Worm (Caenorhabditis elegans) whole organism, L4 larva: ENCODE measurements around the gene C02B8.6.

ENCODE experiments used
- D1046.2 ChIP-seq: fragments of 200-800 bp; sonication (Bioruptor generic); IDR thresholded peaks from 2 replicates; pipeline ENCODE4 v1.3.6; 2022; ENCODE audit warnings: missing genetic modification characterization, missing compliant biosample characterization
- F10B5.3 ChIP-seq: sonication (generic microtip); optimal IDR thresholded peaks from 2 replicates; lab custom pipeline; 2016; ENCODE audit warnings: mild to moderate bottlenecking, missing genetic modification characterization, missing compliant biosample characterization
- F37D6.2 ChIP-seq: sonication (generic microtip); optimal IDR thresholded peaks from 2 replicates; lab custom pipeline; 2016; ENCODE audit warnings: mild to moderate bottlenecking, missing genetic modification characterization, missing compliant biosample characterization
- T26A8.4 ChIP-seq: fragments of 200-800 bp; sonication (Bioruptor generic); IDR thresholded peaks from 2 replicates; pipeline ENCODE4 v1.3.6; 2022; ENCODE audit warnings: missing genetic modification characterization, missing compliant biosample characterization
- Y5F2A.4 ChIP-seq: fragments of 200-800 bp; sonication (Bioruptor generic); optimal IDR thresholded peaks from 2 replicates; lab custom pipeline; 2018; ENCODE audit warnings: mild to moderate bottlenecking, missing genetic modification characterization, missing compliant biosample characterization
- Y75B8A.6 ChIP-seq: fragments of 200-800 bp; sonication (Bioruptor generic); IDR thresholded peaks from 2 replicates; pipeline ENCODE4 v1.3.6; 2022; ENCODE audit warnings: missing genetic modification reagents, missing genetic modification characterization, missing compliant biosample characterization
- aha-1 ChIP-seq: fragments of 150-350 bp; peaks from one replicate; lab custom pipeline; 2014; ENCODE audit warnings: missing biosample characterization, missing genetic modification characterization
- attf-4 ChIP-seq: sonication (generic microtip); optimal IDR thresholded peaks from 3 replicates; lab custom pipeline; 2017; ENCODE audit warnings: missing biosample characterization, missing genetic modification characterization
- ceh-20 ChIP-seq: fragments of 200-800 bp; sonication (Bioruptor generic); IDR thresholded peaks from 2 replicates; pipeline ENCODE4 v1.3.6; 2022; ENCODE audit warnings: missing genetic modification reagents, missing genetic modification characterization, missing compliant biosample characterization
- ceh-28 ChIP-seq: fragments of 150-350 bp; optimal IDR thresholded peaks from 2 replicates; lab custom pipeline; 2014; ENCODE audit warnings: missing biosample characterization, missing genetic modification reagents, missing genetic modification characterization
- ceh-44 ChIP-seq: fragments of 200-800 bp; sonication (Bioruptor generic); IDR thresholded peaks from 2 replicates; pipeline ENCODE4 v1.3.6; 2022; ENCODE audit warnings: missing genetic modification reagents, missing genetic modification characterization, missing compliant biosample characterization
- ces-1 ChIP-seq: fragments of 150-350 bp; sonication (generic microtip); optimal IDR thresholded peaks from 4 replicates; lab custom pipeline; 2014; ENCODE audit warnings: missing biosample characterization, missing genetic modification reagents, missing genetic modification characterization
- ctbp-1 ChIP-seq: fragments of 200-800 bp; sonication (Bioruptor generic); IDR thresholded peaks from 2 replicates; pipeline ENCODE4 v1.3.6; 2022; ENCODE audit warnings: missing genetic modification reagents, missing genetic modification characterization, missing compliant biosample characterization
- daf-19 ChIP-seq: fragments of 200-800 bp; sonication (Bioruptor generic); conservative IDR thresholded peaks from 2 replicates; pipeline ENCODE4 v1.3.6; 2022; ENCODE audit warnings: missing genetic modification characterization, missing compliant biosample characterization
- dmd-6 ChIP-seq: fragments of 200-800 bp; sonication (Bioruptor generic); IDR thresholded peaks from 2 replicates; pipeline ENCODE4 v1.3.6; 2022; ENCODE audit warnings: missing genetic modification reagents, missing genetic modification characterization, missing compliant biosample characterization
- dve-1 ChIP-seq: sonication (generic microtip); optimal IDR thresholded peaks from 2 replicates; lab custom pipeline; 2017; ENCODE audit warnings: antibody characterized with exemption, mild to moderate bottlenecking, missing genetic modification characterization, missing compliant biosample characterization; ENCODE audit not compliant: insufficient read depth
- egl-43 ChIP-seq: fragments of 200-800 bp; sonication (Bioruptor generic); IDR thresholded peaks from 2 replicates; pipeline ENCODE4 v1.3.6; 2022; ENCODE audit warnings: missing genetic modification reagents, missing genetic modification characterization, missing compliant biosample characterization
- fkh-10 ChIP-seq: fragments of 150-350 bp; optimal IDR thresholded peaks from 2 replicates; lab custom pipeline; 2014; ENCODE audit warnings: missing biosample characterization, missing genetic modification reagents, missing genetic modification characterization
- gei-8 ChIP-seq: fragments of 200-800 bp; sonication (Bioruptor generic); optimal IDR thresholded peaks from 2 replicates; lab custom pipeline; 2018; ENCODE audit warnings: mild to moderate bottlenecking, missing genetic modification characterization, missing compliant biosample characterization
- hif-1 ChIP-seq, 2 experiments: sonication (generic microtip); optimal IDR thresholded peaks; 2 replicates each; lab custom pipeline; 2016 to 2017; ENCODE audit warnings: missing compliant biosample characterization in 2 of 2, missing genetic modification characterization in 2 of 2, missing genetic modification reagents in 2 of 2, missing genotype in 2 of 2, mild to moderate bottlenecking in 1 of 2
- hlh-11 ChIP-seq: fragments of 200-800 bp; sonication (Bioruptor generic); optimal IDR thresholded peaks from 2 replicates; lab custom pipeline; 2018; ENCODE audit warnings: mild to moderate bottlenecking, missing genetic modification characterization, missing compliant biosample characterization
- hlh-30 ChIP-seq: sonication (generic microtip); optimal IDR thresholded peaks from 2 replicates; lab custom pipeline; 2017; ENCODE audit warnings: antibody characterized with exemption, mild to moderate bottlenecking, missing genetic modification characterization, missing compliant biosample characterization; ENCODE audit not compliant: insufficient read depth
- hmg-1.1 ChIP-seq: fragments of 200-800 bp; sonication (Bioruptor generic); IDR thresholded peaks from 2 replicates; pipeline ENCODE4 v1.3.6; 2022; ENCODE audit warnings: missing genetic modification reagents, missing genetic modification characterization, missing compliant biosample characterization
- lim-7 ChIP-seq: fragments of 200-800 bp; sonication (Bioruptor generic); IDR thresholded peaks from 2 replicates; pipeline ENCODE4 v1.3.6; 2022; ENCODE audit warnings: missing genetic modification characterization, missing compliant biosample characterization
- lin-15B ChIP-seq: fragments of 150-350 bp; sonication (generic microtip); optimal IDR thresholded peaks from 3 replicates; lab custom pipeline; 2014; ENCODE audit warnings: missing biosample characterization, missing genetic modification characterization
- lin-29 ChIP-seq: fragments of 200-800 bp; sonication (Bioruptor generic); IDR thresholded peaks from 2 replicates; pipeline ENCODE4 v1.3.6; 2022; ENCODE audit warnings: missing genetic modification reagents, missing genetic modification characterization, missing compliant biosample characterization
- lin-39 ChIP-seq: fragments of 150-350 bp; optimal IDR thresholded peaks from 2 replicates; lab custom pipeline; 2014; ENCODE audit warnings: missing biosample characterization, missing genetic modification reagents, missing genetic modification characterization
- lir-3 ChIP-seq: sonication (generic microtip); optimal IDR thresholded peaks from 2 replicates; lab custom pipeline; 2016; ENCODE audit warnings: mild to moderate bottlenecking, missing genetic modification characterization, missing compliant biosample characterization
- lsy-2 ChIP-seq, 2 experiments: fragments of 150-350 bp in 1 of 2; sonication (generic microtip) in 1 of 2; optimal IDR thresholded peaks; 2 replicates each; lab custom pipeline; 2014 to 2017; ENCODE audit warnings: missing biosample characterization in 2 of 2, missing genetic modification characterization in 2 of 2
- madf-5 ChIP-seq, 2 experiments: fragments of 200-800 bp; sonication (Bioruptor generic); IDR thresholded peaks; 2 replicates each; pipeline ENCODE4 v1.3.6; 2022; ENCODE audit warnings: missing compliant biosample characterization in 2 of 2, missing genetic modification characterization in 2 of 2
- madf-9 ChIP-seq: fragments of 200-800 bp; sonication (Bioruptor generic); conservative IDR thresholded peaks from 2 replicates; pipeline ENCODE4 v1.3.6; 2022; ENCODE audit warnings: missing genetic modification reagents, missing genetic modification characterization, missing compliant biosample characterization
- mdl-1 ChIP-seq, 2 experiments: fragments of 150-350 bp in 1 of 2; sonication (generic microtip) in 1 of 2; optimal IDR thresholded peaks; 2 replicates each; lab custom pipeline; 2014 to 2017; ENCODE audit warnings: missing biosample characterization in 2 of 2, missing genetic modification characterization in 2 of 2
- mep-1 ChIP-seq: fragments of 150-350 bp; sonication (generic microtip); optimal IDR thresholded peaks from 3 replicates; lab custom pipeline; 2014; ENCODE audit warnings: missing biosample characterization, missing genetic modification characterization
- nhr-102 ChIP-seq: sonication (generic microtip); optimal IDR thresholded peaks from 2 replicates; lab custom pipeline; 2016; ENCODE audit warnings: mild to moderate bottlenecking, missing genetic modification characterization, moderate library complexity, missing compliant biosample characterization
- nhr-11 ChIP-seq: fragments of 150-350 bp; optimal IDR thresholded peaks from 2 replicates; lab custom pipeline; 2014; ENCODE audit warnings: missing biosample characterization, missing genetic modification characterization
- nhr-111 ChIP-seq: fragments of 200-800 bp; sonication (Bioruptor generic); optimal IDR thresholded peaks from 2 replicates; lab custom pipeline; 2018; ENCODE audit warnings: mild to moderate bottlenecking, missing genetic modification characterization, missing compliant biosample characterization
- nhr-28 ChIP-seq: fragments of 150-350 bp; optimal IDR thresholded peaks from 2 replicates; lab custom pipeline; 2014; ENCODE audit warnings: missing biosample characterization, missing genetic modification characterization
- nhr-42 ChIP-seq: fragments of 200-800 bp; sonication (Bioruptor generic); IDR thresholded peaks from 2 replicates; pipeline ENCODE4 v1.3.6; 2022; ENCODE audit warnings: missing genetic modification characterization, missing compliant biosample characterization
- nhr-48 ChIP-seq: sonication (generic microtip); optimal IDR thresholded peaks from 2 replicates; lab custom pipeline; 2016; ENCODE audit warnings: mild to moderate bottlenecking, missing genetic modification characterization, missing compliant biosample characterization
- nhr-76 ChIP-seq: fragments of 150-350 bp; optimal IDR thresholded peaks from 2 replicates; lab custom pipeline; 2014; ENCODE audit warnings: missing biosample characterization, missing genetic modification characterization
- php-3 ChIP-seq: fragments of 200-800 bp; sonication (Bioruptor generic); IDR thresholded peaks from 2 replicates; pipeline ENCODE4 v1.3.6; 2022; ENCODE audit warnings: missing genetic modification reagents, missing genetic modification characterization, missing compliant biosample characterization
- pqm-1 ChIP-seq: sonication (generic microtip); optimal IDR thresholded peaks from 2 replicates; lab custom pipeline; 2017; ENCODE audit warnings: missing biosample characterization, missing genetic modification characterization
- rbr-2 ChIP-seq: sonication (generic microtip); optimal IDR thresholded peaks from 2 replicates; lab custom pipeline; 2016; ENCODE audit warnings: missing genotype, missing genetic modification characterization, missing compliant biosample characterization
- saeg-2 ChIP-seq: fragments of 200-800 bp; sonication (Bioruptor generic); IDR thresholded peaks from 2 replicates; pipeline ENCODE4 v1.3.6; 2022; ENCODE audit warnings: missing genetic modification reagents, missing genetic modification characterization, missing compliant biosample characterization
- set-16 ChIP-seq: fragments of 200-800 bp; sonication (Bioruptor generic); IDR thresholded peaks from 2 replicates; pipeline ENCODE4 v1.3.6; 2022; ENCODE audit warnings: missing genetic modification reagents, missing genetic modification characterization, missing compliant biosample characterization
- spr-1 ChIP-seq: sonication (generic microtip); optimal IDR thresholded peaks from 2 replicates; lab custom pipeline; 2016; ENCODE audit warnings: mild to moderate bottlenecking, missing genetic modification characterization, missing compliant biosample characterization
- vab-7 ChIP-seq: fragments of 200-800 bp; sonication (Bioruptor generic); IDR thresholded peaks from 2 replicates; pipeline ENCODE4 v1.3.6; 2022; ENCODE audit warnings: missing genetic modification reagents, missing genetic modification characterization, missing compliant biosample characterization
- zag-1 ChIP-seq: fragments of 150-350 bp; optimal IDR thresholded peaks from 2 replicates; lab custom pipeline; 2014; ENCODE audit warnings: missing biosample characterization, missing genetic modification characterization

Gene C02B8.6

ce11 chrX:8163555-8163954 is 27.4 kb upstream of the C02B8.6 start:
- no peak for TF ChIP-seq nhr-48 (tag; lab: Kevin White, UChicago)
- peak; percentile 46; the same call in 1 of the 2 replicates for TF ChIP-seq madf-9 (GFP tag; lab: Robert Waterston, UW)
- TF ChIP-seq saeg-2 = 0 out of 2 replicates have a peak, but pooled peaks have one; percentile 26
- TF ChIP-seq lin-29 (GFP tag; lab: Robert Waterston, UW) = 0 out of 2 replicates have a peak, but pooled peaks have one; percentile 22
- 0 out of 2 replicates have a peak, but pooled peaks have one; percentile 15 for TF ChIP-seq ceh-44 (GFP tag; lab: Robert Waterston, UW)
- TF ChIP-seq egl-43 (GFP tag; lab: Robert Waterston, UW) = peak; percentile 87
- TF ChIP-seq hlh-30 (tag; lab: Kevin White, UChicago) = peak; percentile 45
- TF ChIP-seq nhr-42 (GFP tag; lab: Robert Waterston, UW) = 0 out of 2 replicates have a peak, but pooled peaks have one; percentile 40
- 0 out of 4 replicates have a peak, but pooled peaks of 1 of the 2 experiments have one; percentile 55 for TF ChIP-seq madf-5 (GFP tag; IDR thresholded peaks at IDR 0.05; lab: Robert Waterston, UW)
- no peak for TF ChIP-seq daf-19 (GFP tag; lab: Robert Waterston, UW)
- 0 out of 2 replicates have a peak, but pooled peaks have one; percentile 18 for TF ChIP-seq dmd-6 (GFP tag; lab: Robert Waterston, UW)
- TF ChIP-seq hlh-11 (tag; lab: Kevin White, UChicago) = peak; percentile 22
- TF ChIP-seq Y5F2A.4 (GFP tag; lab: Kevin White, UChicago) = no peak
- TF ChIP-seq mdl-1 (tag; optimal IDR thresholded peaks at IDR 0.05; lab: Kevin White, UChicago) = peak in 1 of 2 experiments; percentile 43
- TF ChIP-seq mep-1 (tag; lab: Kevin White, UChicago) = peak; percentile 74
- no peak for TF ChIP-seq lin-15B (tag; lab: Kevin White, UChicago)
- peak in 1 of 2 experiments; percentile 15 for TF ChIP-seq lsy-2 (tag; optimal IDR thresholded peaks at IDR 0.05; lab: Kevin White, UChicago)
- TF ChIP-seq D1046.2 (GFP tag; lab: Robert Waterston, UW) = peak; percentile 75; the same call in 1 of the 2 replicates
- no peak for TF ChIP-seq F10B5.3 (tag; lab: Kevin White, UChicago)
- no peak for TF ChIP-seq lin-39
- TF ChIP-seq ceh-28 (tag; lab: Kevin White, UChicago) = peak; percentile 41
- peak; percentile 35; the same call in 1 of the 2 replicates for TF ChIP-seq T26A8.4 (GFP tag; lab: Robert Waterston, UW)
- no peak for TF ChIP-seq dve-1 (tag; lab: Kevin White, UChicago)
- no peak for TF ChIP-seq pqm-1 (tag; lab: Kevin White, UChicago)
- peak; percentile 99 for TF ChIP-seq set-16 (GFP tag; lab: Robert Waterston, UW)
- TF ChIP-seq rbr-2 (tag; lab: Kevin White, UChicago) = peak; percentile 82
- no peak for TF ChIP-seq attf-4 (tag; lab: Kevin White, UChicago)
- peak; percentile 58; the same call in 1 of the 2 replicates for TF ChIP-seq ceh-20 (GFP tag; lab: Robert Waterston, UW)
- TF ChIP-seq F37D6.2 (tag; lab: Kevin White, UChicago) = peak; percentile 91
- TF ChIP-seq php-3 (GFP tag; lab: Robert Waterston, UW) = peak; percentile 33; the same call in 1 of the 2 replicates
- TF ChIP-seq hmg-1.1 (GFP tag; lab: Robert Waterston, UW) = peak; percentile 79
- peak; percentile 55; the same call in 1 of the 2 replicates for TF ChIP-seq vab-7
- no peak for TF ChIP-seq nhr-111 (GFP tag; lab: Kevin White, UChicago)
- TF ChIP-seq nhr-11 (tag; lab: Kevin White, UChicago) = no peak
- no peak for TF ChIP-seq nhr-28
- TF ChIP-seq spr-1 (tag; lab: Kevin White, UChicago) = peak; percentile 24
- TF ChIP-seq nhr-102 (tag; lab: Kevin White, UChicago) = no peak
- peak in 1 of 2 experiments; percentile 40 for TF ChIP-seq hif-1 (tag; optimal IDR thresholded peaks at IDR 0.05; lab: Kevin White, UChicago)
- no peak for TF ChIP-seq Y75B8A.6 (GFP tag; lab: Robert Waterston, UW)
- TF ChIP-seq ces-1 (GFP tag; lab: Kevin White, UChicago) = no peak
- TF ChIP-seq aha-1 = peak; percentile 26
- peak; percentile 4 for TF ChIP-seq lir-3 (tag; lab: Kevin White, UChicago)
- no peak for TF ChIP-seq gei-8 (GFP tag; lab: Kevin White, UChicago)
- no peak for TF ChIP-seq nhr-76 (tag; lab: Kevin White, UChicago)
- TF ChIP-seq lim-7 = no peak
- no peak for TF ChIP-seq zag-1 (tag; lab: Kevin White, UChicago)
- peak; percentile 74 for TF ChIP-seq ctbp-1 (GFP tag; lab: Robert Waterston, UW)
- TF ChIP-seq fkh-10 (GFP tag; lab: Kevin White, UChicago) = peak; percentile 25
